Fruit fly (Drosophila melanogaster): ENCODE data around the gene CG13766.

The CG13766 gene

DNA sequence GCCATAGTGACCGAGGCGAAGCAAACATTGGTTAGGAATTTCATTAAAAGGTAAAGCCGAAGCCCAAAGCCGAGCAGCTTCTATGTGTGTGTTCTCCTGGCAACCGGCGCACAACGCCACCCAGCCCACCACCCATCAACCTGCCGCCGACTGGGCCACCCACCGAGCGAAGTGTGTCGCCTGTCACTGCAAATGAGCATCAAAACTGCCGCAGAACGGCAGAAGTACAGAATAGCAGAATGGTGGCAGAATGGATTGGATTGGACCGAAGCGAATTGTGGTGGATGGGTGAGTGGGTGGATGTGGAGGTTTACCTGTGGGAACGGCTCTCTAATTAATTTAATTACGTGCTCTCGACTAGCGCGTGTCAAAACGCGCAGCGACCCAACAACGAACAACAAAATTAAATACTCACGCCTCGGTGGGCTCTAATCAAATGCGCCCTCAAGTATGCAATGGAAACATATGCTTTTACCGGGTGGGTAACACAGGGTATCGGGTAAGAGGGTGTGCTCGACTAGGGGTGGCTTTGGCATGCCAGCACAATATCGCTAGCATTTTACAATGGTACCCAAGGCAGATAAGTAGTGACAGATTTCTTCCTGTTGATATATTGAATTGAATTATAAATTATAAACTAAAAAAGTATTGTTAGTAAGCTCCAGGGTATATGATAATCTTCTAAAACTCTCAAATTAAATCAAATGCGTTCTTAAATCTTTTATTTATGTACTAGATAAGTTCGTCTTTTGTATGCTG is 26.2 kb downstream of the CG13766 start:
- no peak for TF ChIP-seq usp (GFP tag; optimal IDR thresholded peaks at IDR 0.05)
- peak; percentile 3 for TF ChIP-seq pan (optimal IDR thresholded peaks at IDR 0.05)

DNA sequence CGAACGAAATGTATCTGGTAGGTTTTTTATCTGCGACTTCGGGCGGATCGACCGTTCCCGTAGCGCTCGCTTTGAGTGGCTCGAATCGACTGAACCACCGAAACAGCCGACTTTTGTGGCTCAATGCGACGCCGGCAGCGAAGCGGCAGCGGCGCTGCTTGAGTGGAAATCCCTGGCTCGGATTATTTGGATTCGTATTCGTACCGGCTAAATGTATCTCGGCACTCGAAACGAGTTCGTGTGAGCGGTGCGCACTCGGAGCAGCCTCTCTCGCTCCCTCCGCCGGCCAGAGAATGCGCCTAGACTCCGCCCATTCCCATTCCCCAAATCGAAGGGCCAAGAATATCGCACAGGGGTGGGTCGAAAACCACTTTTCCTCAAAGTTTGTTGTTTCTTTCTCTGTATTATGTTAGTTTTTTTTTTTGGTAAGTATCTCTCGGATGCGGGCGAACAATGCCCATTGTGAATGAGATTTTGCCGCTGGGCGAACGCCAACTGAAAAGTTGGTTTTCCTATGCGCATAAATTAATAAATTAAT is 29.9 kb downstream of the CG13766 start:
- TF ChIP-seq EcR (GFP tag; optimal IDR thresholded peaks at IDR 0.05): no peak
- TF ChIP-seq pan (optimal IDR thresholded peaks at IDR 0.05): no peak
- peak; percentile 27 for TF ChIP-seq Dll (optimal IDR thresholded peaks at IDR 0.05)

DNA sequence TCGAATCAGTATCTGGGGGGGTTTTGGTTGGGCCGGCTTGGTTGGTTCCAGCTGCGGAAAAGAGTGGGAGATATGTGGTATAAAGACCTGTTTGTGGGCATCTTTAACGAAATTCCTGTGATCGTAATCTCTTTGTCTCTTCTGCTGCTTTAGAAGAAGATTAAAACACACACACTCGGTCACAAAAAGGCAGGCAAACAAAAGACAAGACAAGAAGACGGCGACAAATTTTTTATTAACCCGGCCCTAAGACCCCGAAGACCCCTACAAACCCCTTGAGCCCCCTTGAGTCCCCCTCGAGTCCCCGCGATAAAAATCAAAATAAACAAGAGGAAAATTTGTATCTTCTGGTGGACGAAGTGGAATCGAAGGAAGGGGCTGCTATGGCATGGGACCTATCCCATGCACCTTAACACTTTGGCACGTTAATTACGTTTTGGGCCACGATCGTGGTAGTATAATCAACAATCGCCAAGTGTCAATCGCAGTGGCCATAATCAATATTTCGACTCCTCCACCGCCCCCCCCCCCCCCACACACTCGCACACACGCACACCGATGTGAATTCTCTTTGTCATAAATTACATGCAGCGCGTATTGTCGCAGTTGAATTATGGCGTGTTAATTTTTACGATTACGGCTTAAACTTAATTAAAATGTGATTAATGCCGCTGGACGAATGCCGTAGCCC is 31.7 kb downstream of the CG13766 start:
- no peak for TF ChIP-seq usp (GFP tag; optimal IDR thresholded peaks at IDR 0.05)

DNA sequence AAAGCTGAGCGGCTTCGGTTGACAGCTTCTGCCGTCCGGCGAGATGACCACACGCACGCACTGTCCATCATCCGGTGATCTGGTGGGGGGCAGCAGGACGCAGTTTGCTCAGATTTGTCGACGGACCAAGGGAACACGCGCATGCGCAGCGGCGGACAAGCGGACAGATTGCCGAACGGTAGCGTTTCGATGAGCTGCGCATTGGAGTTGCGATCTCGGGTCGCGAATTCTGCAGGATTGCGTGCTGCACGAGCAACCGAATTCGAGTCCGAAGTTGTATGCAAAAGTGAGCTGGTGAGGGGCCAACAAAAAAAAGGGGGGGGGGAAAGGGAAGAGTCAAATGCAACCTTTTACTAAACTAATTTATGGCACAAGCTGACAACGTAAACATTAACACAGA is 32.3 kb downstream of the CG13766 start:
- TF ChIP-seq pan (optimal IDR thresholded peaks at IDR 0.05): no peak
- no peak for TF ChIP-seq Dll (optimal IDR thresholded peaks at IDR 0.05)
- no peak for TF ChIP-seq usp (GFP tag; optimal IDR thresholded peaks at IDR 0.05)
- no peak for TF ChIP-seq psq (optimal IDR thresholded peaks at IDR 0.05)
- TF ChIP-seq CG8478 (optimal IDR thresholded peaks at IDR 0.05): no peak
- TF ChIP-seq EcR (GFP tag; optimal IDR thresholded peaks at IDR 0.05): no peak

DNA sequence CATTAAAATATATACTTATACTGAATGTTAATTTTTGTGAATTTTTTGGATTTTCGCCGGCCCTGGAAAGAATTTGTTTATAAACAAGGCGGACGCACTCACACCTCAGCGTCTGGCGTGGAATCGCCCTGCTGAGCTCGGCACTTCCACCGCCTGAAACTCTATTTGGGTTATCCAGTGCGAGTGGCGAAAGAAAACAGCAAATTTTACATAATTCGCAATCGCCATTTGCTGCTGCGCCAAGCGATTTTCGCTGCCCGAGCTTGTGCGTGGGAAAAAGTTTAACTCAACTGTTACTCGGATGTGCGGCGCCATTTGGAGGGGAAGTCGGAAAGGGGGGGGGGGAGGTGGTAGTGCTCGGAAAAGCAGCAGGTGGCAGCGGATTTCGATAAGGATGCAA is 33.0 kb downstream of the CG13766 start:
- TF ChIP-seq CG8478 (optimal IDR thresholded peaks at IDR 0.05) (no peak), Dll (optimal IDR thresholded peaks at IDR 0.05) (no peak), pan (optimal IDR thresholded peaks at IDR 0.05) (no peak), EcR (GFP tag; optimal IDR thresholded peaks at IDR 0.05) (no peak), psq (optimal IDR thresholded peaks at IDR 0.05) (no peak), usp (GFP tag; optimal IDR thresholded peaks at IDR 0.05) (no peak)

DNA sequence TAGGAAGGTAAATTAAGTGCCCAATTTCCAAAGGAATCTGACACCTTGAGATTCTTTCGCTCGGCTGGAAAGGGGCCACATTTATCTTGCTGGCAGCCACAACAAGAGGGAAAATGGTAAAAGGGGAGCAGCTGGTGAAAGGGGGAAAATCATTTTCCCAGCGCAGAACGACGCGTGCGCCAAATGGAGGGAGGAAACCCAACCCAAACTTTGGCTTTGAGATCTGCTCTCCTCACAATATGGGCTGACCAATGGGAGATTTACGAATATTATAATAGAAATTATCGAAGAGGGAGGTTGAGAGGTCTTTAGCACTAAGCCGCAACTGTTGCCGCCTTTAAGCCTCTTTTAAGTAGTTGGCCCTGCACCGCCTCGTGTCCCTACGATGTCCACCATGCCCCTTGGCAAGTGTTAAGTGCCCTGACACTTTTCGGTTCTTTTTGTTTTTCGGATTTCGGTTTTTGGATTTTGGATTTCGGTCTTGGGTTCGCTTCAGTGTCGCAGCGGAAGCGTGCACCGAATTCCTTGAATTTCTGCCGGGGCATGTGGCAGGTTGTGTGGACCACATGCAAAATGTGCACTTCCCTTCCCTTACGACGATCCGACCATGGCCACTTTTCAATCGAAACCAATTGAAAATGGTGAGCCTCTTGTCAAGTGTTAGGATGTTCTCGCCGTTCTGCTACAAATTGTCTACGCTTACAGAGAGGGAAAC is 33.8 kb downstream of the CG13766 start:
- TF ChIP-seq usp (GFP tag; optimal IDR thresholded peaks at IDR 0.05): no peak
- no peak for TF ChIP-seq pan (optimal IDR thresholded peaks at IDR 0.05)
- TF ChIP-seq Dll (optimal IDR thresholded peaks at IDR 0.05): no peak

DNA sequence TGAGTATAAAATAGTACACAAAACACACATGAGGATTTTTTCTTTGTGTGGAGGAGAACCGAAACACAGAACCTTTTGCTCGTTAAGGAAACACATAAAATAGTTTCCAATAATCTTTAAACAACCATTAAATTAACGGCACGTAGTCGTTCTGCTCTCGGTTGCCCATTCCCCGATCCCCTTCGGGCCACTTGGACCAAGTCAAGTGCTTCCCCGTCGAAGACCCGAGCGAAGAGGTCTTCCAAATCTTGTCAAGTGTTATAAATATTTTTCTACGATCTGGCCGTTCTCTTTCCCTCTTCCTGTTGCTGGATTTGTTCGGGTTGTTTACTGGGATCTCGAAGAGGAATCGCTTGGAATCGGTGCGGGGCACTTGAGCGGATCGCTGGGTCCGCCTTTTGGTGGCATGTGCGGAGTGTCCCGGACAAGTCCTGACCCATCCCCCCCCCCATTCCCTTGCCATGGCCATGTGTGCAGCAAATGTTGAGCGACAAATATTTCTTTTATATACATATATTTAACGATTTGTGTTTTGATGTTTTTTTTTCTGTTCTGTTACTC is 34.9 kb downstream of the CG13766 start:
- TF ChIP-seq pan (optimal IDR thresholded peaks at IDR 0.05) (no peak), usp (GFP tag; optimal IDR thresholded peaks at IDR 0.05) (no peak), psq (optimal IDR thresholded peaks at IDR 0.05) (no peak), EcR (GFP tag; optimal IDR thresholded peaks at IDR 0.05) (no peak), Dll (optimal IDR thresholded peaks at IDR 0.05) (no peak), CG8478 (optimal IDR thresholded peaks at IDR 0.05) (no peak)

DNA sequence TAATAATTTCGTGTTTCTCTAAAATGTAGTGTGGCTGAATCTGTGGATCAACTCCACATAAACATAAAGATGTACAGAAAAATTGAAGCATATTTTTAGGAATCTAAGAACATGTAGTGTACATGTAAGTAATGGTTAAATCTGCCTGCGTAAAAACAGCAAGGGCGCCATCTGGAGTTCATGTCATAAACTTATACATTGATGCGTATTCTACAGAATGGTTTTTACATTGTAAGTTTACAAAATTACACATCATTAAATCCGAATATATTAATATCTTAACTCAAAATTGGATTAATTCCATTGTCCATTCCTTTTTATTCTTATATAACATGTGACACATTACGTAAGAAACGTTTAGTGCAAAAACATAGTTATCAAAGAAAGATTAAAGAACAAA is 39.0 kb downstream of the CG13766 start:
- TF ChIP-seq psq (optimal IDR thresholded peaks at IDR 0.05): no peak
- TF ChIP-seq usp (GFP tag; optimal IDR thresholded peaks at IDR 0.05): no peak
- TF ChIP-seq CG8478 (optimal IDR thresholded peaks at IDR 0.05): no peak
- no peak for TF ChIP-seq EcR (GFP tag; optimal IDR thresholded peaks at IDR 0.05)
- TF ChIP-seq Dll (optimal IDR thresholded peaks at IDR 0.05): no peak
- TF ChIP-seq pan (optimal IDR thresholded peaks at IDR 0.05): no peak
